Worm (Caenorhabditis elegans) whole organism, L1 larva: ENCODE data around the gene fbxa-37.

ENCODE experiments used
- C04F5.9 ChIP-seq: sonication (generic microtip); optimal IDR thresholded peaks from 2 replicates; lab custom pipeline; 2016; ENCODE audit warnings: missing genetic modification characterization, missing compliant biosample characterization
- C16A3.4 ChIP-seq: fragments of 150-350 bp; optimal IDR thresholded peaks from 2 replicates; lab custom pipeline; 2014; ENCODE audit warnings: missing biosample characterization, missing genetic modification characterization
- ama-1 ChIP-seq: fragments of 150-350 bp; optimal IDR thresholded peaks from 2 replicates; lab custom pipeline; 2014
- blmp-1 ChIP-seq: fragments of 150-350 bp; optimal IDR thresholded peaks from 2 replicates; lab custom pipeline; 2014; ENCODE audit warnings: missing biosample characterization, missing genetic modification characterization
- ceh-8 ChIP-seq: fragments of 200-800 bp; sonication (Bioruptor generic); optimal IDR thresholded peaks from 2 replicates; lab custom pipeline; 2018; ENCODE audit warnings: mild to moderate bottlenecking, missing genetic modification characterization, moderate library complexity, missing compliant biosample characterization
- ceh-88 ChIP-seq: fragments of 200-800 bp; sonication (Bioruptor generic); IDR thresholded peaks from 2 replicates; pipeline ENCODE4 v1.3.6; 2022; ENCODE audit warnings: missing genetic modification characterization, missing compliant biosample characterization
- ces-1 ChIP-seq: fragments of 150-350 bp; optimal IDR thresholded peaks from 2 replicates; lab custom pipeline; 2014; ENCODE audit warnings: missing biosample characterization, missing genetic modification reagents, missing genetic modification characterization
- dpl-1 ChIP-seq, 3 experiments: fragments of 150-350 bp in 2 of 3; sonication (generic microtip) in 1 of 3; optimal IDR thresholded peaks; 2 replicates each; lab custom pipeline; 2014 to 2017; ENCODE audit warnings: missing biosample characterization in 3 of 3, missing genetic modification characterization in 3 of 3, missing genetic modification reagents in 3 of 3
- efl-1 ChIP-seq, 4 experiments: fragments of 150-350 bp; optimal IDR thresholded peaks in 3 of 4; peaks in 1 of 4; 1 replicate in 1 of 4; 2 replicates in 3 of 4; lab custom pipeline; 2014; ENCODE audit warnings: missing biosample characterization in 2 of 4, missing genetic modification characterization in 2 of 4, missing genetic modification reagents in 2 of 4
- egl-13 ChIP-seq: sonication (generic microtip); optimal IDR thresholded peaks from 2 replicates; lab custom pipeline; 2016; ENCODE audit warnings: missing genotype, missing genetic modification reagents, missing genetic modification characterization, missing compliant biosample characterization
- egl-27 ChIP-seq, 2 experiments: fragments of 150-350 bp in 1 of 2; sonication (generic microtip); optimal IDR thresholded peaks; 3 replicates each; lab custom pipeline; 2017 to 2018; ENCODE audit warnings: missing biosample characterization in 2 of 2, missing genetic modification characterization in 2 of 2, missing genetic modification reagents in 2 of 2
- elt-2 ChIP-seq: sonication (generic microtip); optimal IDR thresholded peaks from 2 replicates; lab custom pipeline; 2016; ENCODE audit warnings: missing genetic modification characterization, mild to moderate bottlenecking, inconsistent platforms, missing compliant biosample characterization, missing genetic modification reagents
- elt-3 ChIP-seq, 6 experiments: fragments of 150-350 bp in 1 of 6; sonication (generic microtip); optimal IDR thresholded peaks; 2 replicates each; lab custom pipeline; 2017 to 2018; ENCODE audit warnings: missing biosample characterization in 6 of 6, missing genetic modification characterization in 6 of 6, inconsistent platforms in 1 of 6
- ets-5 ChIP-seq: fragments of 200-800 bp; sonication (Bioruptor generic); IDR thresholded peaks from 2 replicates; pipeline ENCODE4 v1.3.6; 2022; ENCODE audit warnings: missing genetic modification characterization, missing compliant biosample characterization
- fkh-4 ChIP-seq: sonication (generic microtip); optimal IDR thresholded peaks from 2 replicates; lab custom pipeline; 2016; ENCODE audit warnings: missing compliant biosample characterization, missing genetic modification characterization, borderline replicate concordance
- grh-1 ChIP-seq: fragments of 200-800 bp; sonication (Bioruptor generic); IDR thresholded peaks from 2 replicates; pipeline ENCODE4 v1.3.6; 2022; ENCODE audit warnings: missing genetic modification reagents, missing genetic modification characterization, missing compliant biosample characterization
- hlh-4 ChIP-seq: sonication (generic microtip); optimal IDR thresholded peaks from 2 replicates; lab custom pipeline; 2016; ENCODE audit warnings: mild to moderate bottlenecking, missing genetic modification characterization, missing compliant biosample characterization
- hpl-2 ChIP-seq: fragments of 150-350 bp; optimal IDR thresholded peaks from 2 replicates; lab custom pipeline; 2014; ENCODE audit warnings: missing biosample characterization, missing genetic modification reagents, missing genetic modification characterization
- isw-1 ChIP-seq: fragments of 200-800 bp; sonication (Bioruptor generic); IDR thresholded peaks from 2 replicates; pipeline ENCODE4 v1.3.6; 2022; ENCODE audit warnings: missing genetic modification characterization, missing compliant biosample characterization
- lin-35 ChIP-seq, 2 experiments: fragments of 150-350 bp; optimal IDR thresholded peaks; 2 replicates each; lab custom pipeline; 2014; ENCODE audit warnings: missing biosample characterization in 2 of 2, missing genetic modification characterization in 2 of 2, missing genetic modification reagents in 2 of 2
- lin-39 ChIP-seq: fragments of 150-350 bp; optimal IDR thresholded peaks from 2 replicates; lab custom pipeline; 2014; ENCODE audit warnings: missing biosample characterization, missing genetic modification reagents, missing genetic modification characterization
- lir-3 ChIP-seq: sonication (generic microtip); optimal IDR thresholded peaks from 2 replicates; lab custom pipeline; 2016; ENCODE audit warnings: mild to moderate bottlenecking, missing genetic modification characterization, moderate library complexity, missing compliant biosample characterization; ENCODE audit not compliant: poor library complexity
- lsy-2 ChIP-seq, 2 experiments: fragments of 150-350 bp; optimal IDR thresholded peaks; 2 replicates each; lab custom pipeline; 2014; ENCODE audit warnings: missing biosample characterization in 2 of 2, missing genetic modification characterization in 2 of 2
- mab-9 ChIP-seq: fragments of 200-800 bp; sonication (Bioruptor generic); IDR thresholded peaks from 2 replicates; pipeline ENCODE4 v1.3.6; 2022; ENCODE audit warnings: missing genetic modification reagents, missing genetic modification characterization, missing compliant biosample characterization
- mef-2 ChIP-seq: fragments of 150-350 bp; optimal IDR thresholded peaks from 2 replicates; lab custom pipeline; 2014; ENCODE audit warnings: missing biosample characterization, missing genetic modification characterization
- nhr-19 ChIP-seq: fragments of 200-800 bp; sonication (Bioruptor generic); conservative IDR thresholded peaks from 2 replicates; pipeline ENCODE4 v1.3.6; 2022; ENCODE audit warnings: missing genetic modification characterization, missing compliant biosample characterization
- nhr-85 ChIP-seq: sonication (generic microtip); peaks from one replicate; lab custom pipeline; 2016; ENCODE audit warnings: missing genetic modification characterization, inconsistent platforms, missing compliant biosample characterization
- pax-3 ChIP-seq: fragments of 200-800 bp; sonication (Bioruptor generic); optimal IDR thresholded peaks from 2 replicates; lab custom pipeline; 2018; ENCODE audit warnings: mild to moderate bottlenecking, missing genetic modification characterization, moderate library complexity, missing compliant biosample characterization
- skn-1 ChIP-seq: fragments of 150-350 bp; optimal IDR thresholded peaks from 2 replicates; lab custom pipeline; 2014; ENCODE audit warnings: missing biosample characterization, missing genetic modification characterization
- snpc-4 ChIP-seq: fragments of 150-350 bp; optimal IDR thresholded peaks from 2 replicates; lab custom pipeline; 2014; ENCODE audit warnings: missing biosample characterization, missing genetic modification characterization
- sup-37 ChIP-seq: fragments of 200-800 bp; sonication (Bioruptor generic); optimal IDR thresholded peaks from 2 replicates; lab custom pipeline; 2018; ENCODE audit warnings: mild to moderate bottlenecking, missing genetic modification characterization, missing compliant biosample characterization
- unc-30 ChIP-seq: sonication (generic microtip); optimal IDR thresholded peaks from 2 replicates; lab custom pipeline; 2017; ENCODE audit warnings: missing biosample characterization, missing genetic modification characterization
- zag-1 ChIP-seq: fragments of 150-350 bp; optimal IDR thresholded peaks from 2 replicates; lab custom pipeline; 2014; ENCODE audit warnings: missing biosample characterization, missing genetic modification characterization
- ztf-4 ChIP-seq: fragments of 150-350 bp; optimal IDR thresholded peaks from 2 replicates; lab custom pipeline; 2014; ENCODE audit warnings: missing biosample characterization, missing genetic modification characterization

The fbxa-37 gene

ce11 chrIII:1297604-1298003, 12.8 kb downstream of the fbxa-37 start, which contains the start of gene fbxa-28:
TSS of gene fbxa-28 (plus strand) at chrIII:1297904.
- TF ChIP-seq nhr-85 (tag; lab: Kevin White, UChicago): no peak
- no peak for TF ChIP-seq C04F5.9 (tag; lab: Kevin White, UChicago)

- TF ChIP-seq ces-1 (GFP tag; lab: Kevin White, UChicago): no peak
- no peak for TF ChIP-seq dpl-1 (GFP tag; optimal IDR thresholded peaks at IDR 0.05; lab: Kevin White, UChicago)
- TF ChIP-seq unc-30 (tag; lab: Kevin White, UChicago): no peak
- no peak for TF ChIP-seq egl-13
Measured at ce11 chrIII:1303414-1303813, 18.6 kb downstream of the fbxa-37 start, which contains the start of gene fbxa-75. TSS of gene fbxa-75 (plus strand) at chrIII:1303714.

- TF ChIP-seq efl-1 (optimal IDR thresholded peaks at IDR 0.05; lab: Kevin White, UChicago) (no peak), efl-1 (GFP tag; optimal IDR thresholded peaks at IDR 0.05 in 1 of 2; lab: Kevin White, UChicago) (peak in 1 of 2 experiments; percentile 51), hpl-2 (GFP tag; lab: Kevin White, UChicago) (no peak)
Measured at ce11 chrIII:1307333-1307732, 22.5 kb downstream of the fbxa-37 start.

DNA sequence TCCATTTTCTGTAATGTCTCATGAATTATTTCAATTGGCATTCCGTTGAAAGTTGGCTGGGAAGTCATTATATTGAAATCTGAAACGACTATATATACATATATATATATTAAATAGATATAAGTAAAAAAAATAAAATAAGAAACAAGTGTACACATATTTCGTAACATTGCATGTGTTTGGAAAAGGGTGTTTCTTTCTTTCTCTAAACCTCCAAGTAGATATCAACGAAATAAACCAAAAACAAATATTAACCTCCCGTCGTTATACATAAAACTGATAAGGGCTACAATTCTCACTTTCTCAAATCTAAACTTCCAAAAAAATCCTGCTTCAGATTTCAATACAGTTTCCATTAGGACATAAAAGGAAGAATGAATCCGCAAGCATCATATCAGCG, 23.4 kb downstream of the fbxa-37 start, which contains the start of gene fbxa-79:
Gene fbxa-79, minus strand, starts transcription at position 86 of the 400 bp plus-strand sequence.
- no peak for TF ChIP-seq ama-1 (lab: Kevin White, UChicago)
- TF ChIP-seq nhr-19 (GFP tag; lab: Robert Waterston, UW): 0 out of 2 replicates have a peak, but pooled peaks have one; percentile 3
- TF ChIP-seq zag-1 (tag; lab: Kevin White, UChicago): no peak
- TF ChIP-seq skn-1 (tag; lab: Kevin White, UChicago): peak; percentile 59
- TF ChIP-seq lsy-2 (tag; optimal IDR thresholded peaks at IDR 0.05; lab: Kevin White, UChicago): no peak
- TF ChIP-seq elt-2 (tag; lab: Kevin White, UChicago): peak; percentile 55
- TF ChIP-seq fkh-4 (tag; lab: Kevin White, UChicago): no peak

ce11 chrIII:1308887-1309286, 24.1 kb downstream of the fbxa-37 start, which contains the start of gene Y82E9BL.12:
TSS of gene Y82E9BL.12 (plus strand) at chrIII:1309187.
- TF ChIP-seq efl-1 (optimal IDR thresholded peaks at IDR 0.05; lab: Kevin White, UChicago) (no peak), efl-1 (GFP tag; optimal IDR thresholded peaks at IDR 0.05 in 1 of 2; lab: Kevin White, UChicago) (peak in 1 of 2 experiments; percentile 6), lsy-2 (tag; optimal IDR thresholded peaks at IDR 0.05; lab: Kevin White, UChicago) (no peak), ceh-88 (GFP tag; lab: Robert Waterston, UW) (no peak), egl-27 (tag; optimal IDR thresholded peaks at IDR 0.05; lab: Kevin White, UChicago) (no peak)

DNA sequence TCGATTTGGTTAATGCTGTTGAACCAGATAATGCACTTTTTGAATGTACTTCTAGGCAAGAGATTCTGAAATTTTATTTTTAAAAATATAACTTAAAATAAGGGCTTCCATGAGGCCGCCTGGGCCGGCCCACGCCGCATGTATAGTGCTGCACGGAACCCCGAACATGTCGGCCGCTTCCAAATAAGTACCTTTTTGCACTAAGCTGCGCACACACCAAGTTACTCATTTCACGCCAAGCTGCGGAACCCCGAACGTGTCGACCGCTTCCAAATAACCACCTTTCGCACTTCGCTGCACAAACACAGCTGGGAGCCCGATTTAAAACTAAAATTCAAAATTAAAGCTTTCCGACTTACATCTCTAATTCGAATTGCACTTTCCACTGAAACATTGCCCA, 26.6 kb downstream of the fbxa-37 start:
- TF ChIP-seq elt-3 (tag; optimal IDR thresholded peaks at IDR 0.05; lab: Kevin White, UChicago) (no peak), hlh-4 (tag; lab: Kevin White, UChicago) (no peak), ets-5 (GFP tag; lab: Robert Waterston, UW) (no peak), lsy-2 (tag; optimal IDR thresholded peaks at IDR 0.05; lab: Kevin White, UChicago) (no peak), mab-9 (GFP tag; lab: Robert Waterston, UW) (no peak), lin-39 (tag; lab: Kevin White, UChicago) (no peak), blmp-1 (tag; lab: Kevin White, UChicago) (no peak), pax-3 (no peak), nhr-85 (tag; lab: Kevin White, UChicago) (no peak), ces-1 (GFP tag; lab: Kevin White, UChicago) (no peak), ceh-8 (GFP tag; lab: Kevin White, UChicago) (no peak), lir-3 (tag; lab: Kevin White, UChicago) (no peak), grh-1 (GFP tag; lab: Robert Waterston, UW) (no peak), lin-35 (GFP tag; optimal IDR thresholded peaks at IDR 0.05; lab: Kevin White, UChicago) (no peak), isw-1 (GFP tag; lab: Robert Waterston, UW) (no peak), ztf-4 (tag; lab: Kevin White, UChicago) (no peak), snpc-4 (tag; lab: Kevin White, UChicago) (no peak), mef-2 (tag; lab: Kevin White, UChicago) (no peak), sup-37 (GFP tag; lab: Kevin White, UChicago) (no peak), C16A3.4 (tag; lab: Kevin White, UChicago) (no peak)
